In the genomic region with DNA sequence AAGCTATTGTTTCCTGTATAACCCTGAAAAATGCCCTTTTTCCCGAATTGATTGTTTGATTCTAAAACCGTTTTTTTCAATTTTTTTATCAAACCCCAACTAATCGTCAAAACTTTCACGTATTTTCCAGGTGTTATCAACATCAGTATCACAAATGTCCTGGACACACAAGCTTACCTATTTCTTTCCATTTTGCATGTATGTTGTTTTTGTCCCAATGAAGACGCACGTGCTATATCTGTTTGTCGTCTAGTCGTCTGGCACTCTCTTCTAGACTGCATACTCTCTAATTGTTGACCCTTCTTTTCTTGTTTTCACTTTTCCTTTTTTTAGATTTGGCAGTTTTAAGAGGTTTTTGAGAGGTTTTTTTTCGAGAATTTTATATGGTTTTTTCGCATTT, we compare ENCODE assay signal across 7 worm cellular contexts.
A peak's percentile ranks its signal among the peaks of the same experiment; 100 is the strongest.
TF ChIP-seq lines count a peak whose summit lies in the region.

No protein-coding gene starts in this region.

TF ChIP-seq in whole organism, L1 larva, 84 proteins besides CTCF, POLR2A, EP300 and RAD21 (continues in another document):
- TF ChIP-seq sup-37 (GFP tag; optimal IDR thresholded peaks at IDR 0.05; lab: Kevin White, UChicago) (no peak), tlp-1 (tag; optimal IDR thresholded peaks at IDR 0.05; lab: Kevin White, UChicago) (no peak), mdl-1 (tag; optimal IDR thresholded peaks at IDR 0.05; lab: Kevin White, UChicago) (peak in 1 of 2 experiments; percentile 96), pag-3 (tag; optimal IDR thresholded peaks at IDR 0.05; lab: Kevin White, UChicago; ENCODE audit: borderline replicate concordance, insufficient read depth) (no peak), lin-15B (tag; optimal IDR thresholded peaks at IDR 0.05; lab: Kevin White, UChicago) (no peak), lsy-2 (tag; optimal IDR thresholded peaks at IDR 0.05; lab: Kevin White, UChicago) (peak; percentile 24 to 46), nhr-47 (tag; optimal IDR thresholded peaks at IDR 0.05; lab: Kevin White, UChicago) (peak; percentile 9), nhr-76 (tag; optimal IDR thresholded peaks at IDR 0.05; lab: Kevin White, UChicago) (no peak), fos-1 (tag; optimal IDR thresholded peaks at IDR 0.05; lab: Kevin White, UChicago) (peak; percentile 32), nhr-85 (tag; lab: Kevin White, UChicago) (peak; percentile 85), tbx-2 (tag; optimal IDR thresholded peaks at IDR 0.05; lab: Kevin White, UChicago) (peak; percentile 35), nhr-71 (tag; optimal IDR thresholded peaks at IDR 0.05; lab: Kevin White, UChicago) (peak; percentile 69)

TF ChIP-seq in whole organism, L2 larva, 48 proteins besides CTCF, POLR2A, EP300 and RAD21 (continues in another document):
- peak; percentile 66 for TF ChIP-seq sma-3 (GFP tag; optimal IDR thresholded peaks at IDR 0.05; lab: Kevin White, UChicago)
- TF ChIP-seq nhr-237 (tag; optimal IDR thresholded peaks at IDR 0.05; lab: Kevin White, UChicago): no peak
- peak; percentile 89 to 95 for TF ChIP-seq mdl-1 (tag; optimal IDR thresholded peaks at IDR 0.05; lab: Kevin White, UChicago)
- no peak for TF ChIP-seq ama-1 (optimal IDR thresholded peaks at IDR 0.05; lab: Kevin White, UChicago)
- no peak for TF ChIP-seq ceh-82 (tag; optimal IDR thresholded peaks at IDR 0.05; lab: Kevin White, UChicago)
- TF ChIP-seq sma-9 (GFP tag; optimal IDR thresholded peaks at IDR 0.05; lab: Kevin White, UChicago): peak; percentile 83
- TF ChIP-seq sma-9 (tag; optimal IDR thresholded peaks at IDR 0.05; lab: Kevin White, UChicago): no peak
- TF ChIP-seq snpc-4 (tag; optimal IDR thresholded peaks at IDR 0.05; lab: Kevin White, UChicago): no peak
- no peak for TF ChIP-seq ZK546.5 (tag; optimal IDR thresholded peaks at IDR 0.05; lab: Kevin White, UChicago)
- no peak for TF ChIP-seq nhr-12 (tag; optimal IDR thresholded peaks at IDR 0.05; lab: Kevin White, UChicago)
- TF ChIP-seq nhr-11 (tag; optimal IDR thresholded peaks at IDR 0.05; lab: Kevin White, UChicago): no peak
- TF ChIP-seq Y55F3AM.14 (GFP tag; optimal IDR thresholded peaks at IDR 0.05; lab: Kevin White, UChicago): no peak
- TF ChIP-seq dmd-4 (tag; optimal IDR thresholded peaks at IDR 0.05; lab: Kevin White, UChicago): no peak

TF ChIP-seq in whole organism, L3 larva, 47 proteins besides CTCF, POLR2A, EP300 and RAD21 (continues in another document):
- TF ChIP-seq mml-1 (tag; optimal IDR thresholded peaks at IDR 0.05; lab: Kevin White, UChicago): no peak
- no peak for TF ChIP-seq fkh-10 (GFP tag; optimal IDR thresholded peaks at IDR 0.05; lab: Kevin White, UChicago)
- peak; percentile 96 for TF ChIP-seq pha-4 (tag; optimal IDR thresholded peaks at IDR 0.05; lab: Kevin White, UChicago)
- TF ChIP-seq fos-1 (tag; optimal IDR thresholded peaks at IDR 0.05; lab: Kevin White, UChicago): no peak
- TF ChIP-seq pqm-1 (tag; optimal IDR thresholded peaks at IDR 0.05; lab: Kevin White, UChicago): peak; percentile 61
- TF ChIP-seq daf-12 (tag; optimal IDR thresholded peaks at IDR 0.05; lab: Kevin White, UChicago): no peak
- no peak for TF ChIP-seq nhr-77 (tag; optimal IDR thresholded peaks at IDR 0.05; lab: Kevin White, UChicago)
- TF ChIP-seq nhr-43 (tag; optimal IDR thresholded peaks at IDR 0.05; lab: Kevin White, UChicago; ENCODE audit: poor library complexity, severe bottlenecking): peak; percentile 47
- no peak for TF ChIP-seq ceh-9 (tag; optimal IDR thresholded peaks at IDR 0.05; lab: Kevin White, UChicago)
- TF ChIP-seq elt-3 (tag; optimal IDR thresholded peaks at IDR 0.05; lab: Kevin White, UChicago): no peak
- TF ChIP-seq ama-1 (optimal IDR thresholded peaks at IDR 0.05; lab: Kevin White, UChicago): no peak
- TF ChIP-seq fkh-2 (tag; optimal IDR thresholded peaks at IDR 0.05; lab: Kevin White, UChicago): no peak
- no peak for TF ChIP-seq nhr-67 (tag; optimal IDR thresholded peaks at IDR 0.05; lab: Kevin White, UChicago)

TF ChIP-seq in whole organism, L4 larva, 104 proteins besides CTCF, POLR2A, EP300 and RAD21 (continues in another document):
- TF ChIP-seq mdl-1 (tag; optimal IDR thresholded peaks at IDR 0.05; lab: Kevin White, UChicago): peak; percentile 83 to 98
- peak in 1 of 2 experiments; percentile 68 for TF ChIP-seq lsy-2 (tag; optimal IDR thresholded peaks at IDR 0.05; lab: Kevin White, UChicago)
- peak; percentile 35 for TF ChIP-seq dpl-1 (GFP tag; optimal IDR thresholded peaks at IDR 0.05; lab: Kevin White, UChicago)
- TF ChIP-seq nhr-42 (GFP tag; IDR thresholded peaks at IDR 0.05; lab: Robert Waterston, UW): no peak
- TF ChIP-seq mdt-29 (GFP tag; IDR thresholded peaks at IDR 0.05; lab: Robert Waterston, UW): no peak
- peak; percentile 77 for TF ChIP-seq nhr-102 (tag; optimal IDR thresholded peaks at IDR 0.05; lab: Kevin White, UChicago)
- TF ChIP-seq ceh-82 (tag; optimal IDR thresholded peaks at IDR 0.05; lab: Kevin White, UChicago): no peak
- 0 out of 2 replicates have a peak, but pooled peaks have one; percentile 14 for TF ChIP-seq hmg-1.1 (GFP tag; IDR thresholded peaks at IDR 0.05; lab: Robert Waterston, UW)
- peak; percentile 74 for TF ChIP-seq dmd-6 (GFP tag; IDR thresholded peaks at IDR 0.05; lab: Robert Waterston, UW)
- peak; percentile 54 for TF ChIP-seq mxl-3 (GFP tag; optimal IDR thresholded peaks at IDR 0.05; lab: Kevin White, UChicago)
- peak; percentile 52 for TF ChIP-seq mes-2 (tag; optimal IDR thresholded peaks at IDR 0.05; lab: Kevin White, UChicago; ENCODE audit: poor library complexity, severe bottlenecking)
- TF ChIP-seq R02D3.7 (tag; optimal IDR thresholded peaks at IDR 0.05; lab: Kevin White, UChicago): no peak
- TF ChIP-seq fkh-10 (GFP tag; optimal IDR thresholded peaks at IDR 0.05; lab: Kevin White, UChicago): no peak

TF ChIP-seq in whole organism, late embryonic, 69 proteins besides CTCF, POLR2A, EP300 and RAD21:
- TF ChIP-seq hlh-30 (tag; optimal IDR thresholded peaks at IDR 0.05; lab: Kevin White, UChicago; ENCODE audit: insufficient read depth) (peak; percentile 66), pqm-1 (tag; optimal IDR thresholded peaks at IDR 0.05; lab: Kevin White, UChicago) (no peak)

TF ChIP-seq in whole organism, mixed stage, embryonic, 35 proteins besides CTCF, POLR2A, EP300 and RAD21:
- TF ChIP-seq bed-3 (GFP tag; optimal IDR thresholded peaks at IDR 0.05; lab: Kevin White, UChicago): no peak
- TF ChIP-seq ceh-43 (GFP tag; optimal IDR thresholded peaks at IDR 0.05; lab: Kevin White, UChicago): no peak
- TF ChIP-seq blmp-1 (tag; optimal IDR thresholded peaks at IDR 0.05; lab: Kevin White, UChicago): peak; percentile 22
- TF ChIP-seq ham-2 (GFP tag; optimal IDR thresholded peaks at IDR 0.05; lab: Kevin White, UChicago): no peak
- no peak for TF ChIP-seq ztf-11 (tag; optimal IDR thresholded peaks at IDR 0.05; lab: Kevin White, UChicago)
- no peak for TF ChIP-seq zip-8 (tag; optimal IDR thresholded peaks at IDR 0.05; lab: Kevin White, UChicago)
- no peak for TF ChIP-seq elt-1 (tag; optimal IDR thresholded peaks at IDR 0.05; lab: Kevin White, UChicago; ENCODE audit: borderline replicate concordance, insufficient read depth)

TF ChIP-seq in whole organism, young adult, 124 proteins besides CTCF, POLR2A, EP300 and RAD21:
- TF ChIP-seq hmg-20 (GFP tag; IDR thresholded peaks at IDR 0.05; lab: Robert Waterston, UW): no peak
- TF ChIP-seq nhr-80 (tag; optimal IDR thresholded peaks at IDR 0.05; lab: Kevin White, UChicago): peak; percentile 76
- TF ChIP-seq ceh-79 (tag; optimal IDR thresholded peaks at IDR 0.05; lab: Kevin White, UChicago): no peak
- peak; percentile 51 for TF ChIP-seq lin-40 (tag; optimal IDR thresholded peaks at IDR 0.05; lab: Kevin White, UChicago)
- no peak for TF ChIP-seq cebp-1 (GFP tag; IDR thresholded peaks at IDR 0.05; lab: Robert Waterston, UW)
- TF ChIP-seq cebp-1 (tag; optimal IDR thresholded peaks at IDR 0.05; lab: Kevin White, UChicago): peak; percentile 44
- TF ChIP-seq Y56A3A.18 (GFP tag; IDR thresholded peaks at IDR 0.05; lab: Robert Waterston, UW): no peak
- peak; percentile 34 for TF ChIP-seq pha-4 (tag; optimal IDR thresholded peaks at IDR 0.05; lab: Kevin White, UChicago)
- TF ChIP-seq zfh-2 (GFP tag; conservative IDR thresholded peaks at IDR 0.05; lab: Robert Waterston, UW): no peak
- peak; percentile 20 for TF ChIP-seq attf-5 (GFP tag; optimal IDR thresholded peaks at IDR 0.05; lab: Kevin White, UChicago)
- no peak for TF ChIP-seq egl-18 (GFP tag; IDR thresholded peaks at IDR 0.05; lab: Robert Waterston, UW)
- peak; percentile 73; the same call in 1 of the 2 replicates for TF ChIP-seq hmg-1.2 (GFP tag; IDR thresholded peaks at IDR 0.05; lab: Robert Waterston, UW)
- no peak for TF ChIP-seq snpc-4 (GFP tag; optimal IDR thresholded peaks at IDR 0.05; lab: Kevin White, UChicago)
- peak in 2 of 4 experiments; percentile 20 to 35 for TF ChIP-seq snpc-4 (tag; optimal IDR thresholded peaks at IDR 0.05; lab: Kevin White, UChicago)
- peak; percentile 5 for TF ChIP-seq ZK185.1 (tag; optimal IDR thresholded peaks at IDR 0.05; lab: Kevin White, UChicago; ENCODE audit: poor library complexity, severe bottlenecking)
